Worm (Caenorhabditis elegans) whole organism, late embryonic: Measurements from ENCODE around the gene tsp-16.
A peak's percentile ranks its signal among the peaks of the same experiment; 100 is the strongest.

Source experiments
- K09A11.1 ChIP-seq: sonication (generic microtip); optimal IDR thresholded peaks from 2 replicates; lab custom pipeline; 2017; ENCODE audit warnings: antibody characterized with exemption, mild to moderate bottlenecking, missing genetic modification characterization, missing compliant biosample characterization; ENCODE audit not compliant: insufficient read depth
- Y22D7AL.16 ChIP-seq: sonication (generic microtip); optimal IDR thresholded peaks from 2 replicates; lab custom pipeline; 2016; ENCODE audit warnings: missing genetic modification characterization, missing compliant biosample characterization
- ama-1 ChIP-seq: fragments of 150-350 bp; optimal IDR thresholded peaks from 2 replicates; lab custom pipeline; 2014
- ceh-14 ChIP-seq: sonication (generic microtip); optimal IDR thresholded peaks from 2 replicates; lab custom pipeline; 2016; ENCODE audit warnings: missing genotype, missing genetic modification characterization, missing compliant biosample characterization
- ceh-18 ChIP-seq: sonication (generic microtip); optimal IDR thresholded peaks from 2 replicates; lab custom pipeline; 2016; ENCODE audit warnings: missing genetic modification characterization, missing compliant biosample characterization
- ceh-19 ChIP-seq: fragments of 200-800 bp; sonication (Bioruptor generic); optimal IDR thresholded peaks from 2 replicates; lab custom pipeline; 2018; ENCODE audit warnings: mild to moderate bottlenecking, missing genetic modification characterization, missing compliant biosample characterization
- ceh-24 ChIP-seq: sonication (generic microtip); optimal IDR thresholded peaks from 2 replicates; lab custom pipeline; 2016; ENCODE audit warnings: mild to moderate bottlenecking, missing genetic modification characterization, missing compliant biosample characterization
- ceh-31 ChIP-seq: sonication (generic microtip); optimal IDR thresholded peaks from 2 replicates; lab custom pipeline; 2016; ENCODE audit warnings: missing genetic modification characterization, missing compliant biosample characterization
- ceh-48 ChIP-seq: sonication (generic microtip); optimal IDR thresholded peaks from 2 replicates; lab custom pipeline; 2016; ENCODE audit warnings: missing genetic modification characterization, inconsistent platforms, missing compliant biosample characterization
- ceh-6 ChIP-seq: fragments of 200-800 bp; sonication (Bioruptor generic); optimal IDR thresholded peaks from 2 replicates; lab custom pipeline; 2018; ENCODE audit warnings: mild to moderate bottlenecking, missing genetic modification characterization, missing compliant biosample characterization
- ceh-9 ChIP-seq: sonication (generic microtip); optimal IDR thresholded peaks from 2 replicates; lab custom pipeline; 2016; ENCODE audit warnings: mild to moderate bottlenecking, missing genetic modification characterization, inconsistent platforms, missing compliant biosample characterization
- elt-2 ChIP-seq: sonication (generic microtip); optimal IDR thresholded peaks from 2 replicates; lab custom pipeline; 2016; ENCODE audit warnings: missing genetic modification reagents, missing genetic modification characterization, missing compliant biosample characterization
- elt-4 ChIP-seq: sonication (generic microtip); optimal IDR thresholded peaks from 2 replicates; lab custom pipeline; 2016; ENCODE audit warnings: missing genetic modification characterization, missing compliant biosample characterization
- fax-1 ChIP-seq: sonication (generic microtip); optimal IDR thresholded peaks from 2 replicates; lab custom pipeline; 2016; ENCODE audit warnings: missing genotype, missing genetic modification characterization, missing compliant biosample characterization
- fkh-10 ChIP-seq: fragments of 150-350 bp; optimal IDR thresholded peaks from 2 replicates; lab custom pipeline; 2014; ENCODE audit warnings: missing biosample characterization, missing genetic modification reagents, missing genetic modification characterization
- fkh-6 ChIP-seq: sonication (generic microtip); optimal IDR thresholded peaks from 2 replicates; lab custom pipeline; 2016; ENCODE audit warnings: missing genetic modification characterization, missing compliant biosample characterization
- hlh-13 ChIP-seq: fragments of 200-800 bp; sonication (Bioruptor generic); optimal IDR thresholded peaks from 2 replicates; lab custom pipeline; 2018; ENCODE audit warnings: mild to moderate bottlenecking, missing genetic modification characterization, missing compliant biosample characterization
- hlh-30 ChIP-seq: sonication (generic microtip); optimal IDR thresholded peaks from 2 replicates; lab custom pipeline; 2017; ENCODE audit warnings: antibody characterized with exemption, missing genetic modification characterization, missing compliant biosample characterization; ENCODE audit not compliant: insufficient read depth
- hlh-6 ChIP-seq: sonication (generic microtip); optimal IDR thresholded peaks from 2 replicates; lab custom pipeline; 2016; ENCODE audit warnings: missing genotype, missing genetic modification characterization, missing compliant biosample characterization
- hlh-8 ChIP-seq: sonication (generic microtip); optimal IDR thresholded peaks from 2 replicates; lab custom pipeline; 2016; ENCODE audit warnings: missing genotype, missing genetic modification characterization, missing compliant biosample characterization
- lim-6 ChIP-seq: sonication (generic microtip); optimal IDR thresholded peaks from 2 replicates; lab custom pipeline; 2016; ENCODE audit warnings: missing genetic modification characterization, missing compliant biosample characterization
- lin-11 ChIP-seq: fragments of 200-800 bp; sonication (Bioruptor generic); optimal IDR thresholded peaks from 2 replicates; lab custom pipeline; 2018; ENCODE audit warnings: mild to moderate bottlenecking, missing genetic modification characterization, missing compliant biosample characterization
- madf-2 ChIP-seq: sonication (generic microtip); optimal IDR thresholded peaks from 2 replicates; lab custom pipeline; 2017; ENCODE audit warnings: missing genetic modification characterization, missing compliant biosample characterization
- nfya-1 ChIP-seq: sonication (generic microtip); optimal IDR thresholded peaks from 2 replicates; lab custom pipeline; 2017; ENCODE audit warnings: missing genetic modification characterization, mild to moderate bottlenecking, missing compliant biosample characterization, antibody characterized with exemption, moderate library complexity
- nhr-232 ChIP-seq: sonication (generic microtip); optimal IDR thresholded peaks from 2 replicates; lab custom pipeline; 2016; ENCODE audit warnings: missing genetic modification characterization, missing compliant biosample characterization
- npax-4 ChIP-seq: sonication (generic microtip); optimal IDR thresholded peaks from 2 replicates; lab custom pipeline; 2016; ENCODE audit warnings: missing genetic modification characterization, missing compliant biosample characterization
- pag-3 ChIP-seq: sonication (generic microtip); optimal IDR thresholded peaks from 2 replicates; lab custom pipeline; 2016; ENCODE audit warnings: missing compliant biosample characterization, missing genetic modification characterization, borderline replicate concordance
- pat-9 ChIP-seq: fragments of 200-800 bp; sonication (Bioruptor generic); optimal IDR thresholded peaks from 2 replicates; lab custom pipeline; 2018; ENCODE audit warnings: mild to moderate bottlenecking, missing genetic modification characterization, moderate library complexity, missing compliant biosample characterization
- pha-2 ChIP-seq: sonication (generic microtip); optimal IDR thresholded peaks from 2 replicates; lab custom pipeline; 2017; ENCODE audit warnings: mild to moderate bottlenecking, missing genetic modification characterization, missing compliant biosample characterization
- ref-2 ChIP-seq: sonication (generic microtip); optimal IDR thresholded peaks from 2 replicates; lab custom pipeline; 2016; ENCODE audit warnings: missing genetic modification characterization, missing compliant biosample characterization
- sox-2 ChIP-seq: fragments of 200-800 bp; sonication (Bioruptor generic); IDR thresholded peaks from 2 replicates; pipeline ENCODE4 v1.3.6; 2022; ENCODE audit warnings: missing genetic modification reagents, missing genetic modification characterization, missing compliant biosample characterization
- tbx-2 ChIP-seq: sonication (generic microtip); optimal IDR thresholded peaks from 2 replicates; lab custom pipeline; 2016; ENCODE audit warnings: missing genetic modification characterization, missing compliant biosample characterization
- tbx-7 ChIP-seq: sonication (generic microtip); optimal IDR thresholded peaks from 2 replicates; lab custom pipeline; 2016; ENCODE audit warnings: missing genotype, missing genetic modification characterization, missing compliant biosample characterization
- unc-3 ChIP-seq, 2 experiments: fragments of 200-800 bp in 1 of 2; sonication (Bioruptor generic) in 1 of 2; sonication (generic microtip) in 1 of 2; conservative IDR thresholded peaks in 1 of 2; optimal IDR thresholded peaks in 1 of 2; 2 replicates each; pipeline versions ENCODE4 v1.3.6 to Lab custom; 2016 to 2022; ENCODE audit warnings: missing compliant biosample characterization in 2 of 2, missing genetic modification characterization in 2 of 2, missing genetic modification reagents in 1 of 2
- unc-42 ChIP-seq: sonication (generic microtip); optimal IDR thresholded peaks from 2 replicates; lab custom pipeline; 2016; ENCODE audit warnings: missing genotype, missing genetic modification characterization, missing compliant biosample characterization
- unc-86 ChIP-seq: sonication (generic microtip); optimal IDR thresholded peaks from 2 replicates; lab custom pipeline; 2016; ENCODE audit warnings: missing genetic modification characterization, missing compliant biosample characterization
- ztf-16 ChIP-seq: sonication (generic microtip); optimal IDR thresholded peaks from 2 replicates; lab custom pipeline; 2017; ENCODE audit warnings: missing genetic modification characterization, missing compliant biosample characterization

Gene tsp-16

ce11 chrX:6991427-6991826, 5.0 kb downstream of the tsp-16 start, which contains the start of gene ugt-57:
Gene ugt-57 (plus strand): TSS chrX:6991727.
- no peak for TF ChIP-seq pag-3 (tag; lab: Kevin White, UChicago)
- TF ChIP-seq madf-2 (tag; lab: Kevin White, UChicago): no peak
- no peak for TF ChIP-seq hlh-13 (GFP tag; lab: Kevin White, UChicago)
- no peak for TF ChIP-seq hlh-6 (tag; lab: Kevin White, UChicago)

ce11 chrX:6989342-6989741, 7.1 kb downstream of the tsp-16 start, which contains the start of gene F01E11.18:
Gene F01E11.18 (plus strand): TSS chrX:6989642.
- TF ChIP-seq ztf-16: no peak
- TF ChIP-seq ceh-9 (tag; lab: Kevin White, UChicago): no peak
- TF ChIP-seq ama-1 (lab: Kevin White, UChicago): no peak
- no peak for TF ChIP-seq elt-2 (tag; lab: Kevin White, UChicago)
- no peak for TF ChIP-seq madf-2 (tag; lab: Kevin White, UChicago)
- no peak for TF ChIP-seq ceh-14

DNA sequence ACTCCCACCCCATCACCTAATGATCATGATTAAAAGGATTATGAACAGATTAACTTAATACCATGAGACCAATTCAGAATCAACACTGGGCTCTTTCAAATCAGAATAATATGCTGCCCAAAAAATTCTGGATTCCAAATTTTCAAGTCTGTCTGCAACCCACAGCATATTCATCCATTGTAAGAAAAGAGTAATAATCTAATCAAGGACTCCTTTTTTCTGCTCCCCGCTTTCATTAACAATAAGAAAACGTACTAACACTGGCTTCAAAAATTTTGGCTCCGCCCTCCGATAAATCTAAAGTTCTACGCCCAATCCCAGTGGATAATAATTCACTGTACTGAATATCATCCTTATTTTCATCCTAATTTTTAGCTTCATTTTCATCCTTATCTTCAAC, 8.2 kb downstream of the tsp-16 start:
- TF ChIP-seq fkh-10 (GFP tag; lab: Kevin White, UChicago) (no peak), nhr-232 (no peak), pat-9 (tag; lab: Kevin White, UChicago) (no peak), tbx-7 (tag; lab: Kevin White, UChicago) (no peak), hlh-13 (GFP tag; lab: Kevin White, UChicago) (no peak), ceh-19 (GFP tag; lab: Kevin White, UChicago) (no peak), unc-3 (GFP tag; conservative IDR thresholded peaks at IDR 0.05; lab: Robert Waterston, UW) (no peak), unc-3 (tag; optimal IDR thresholded peaks at IDR 0.05; lab: Kevin White, UChicago) (no peak), ref-2 (tag; lab: Kevin White, UChicago) (no peak), Y22D7AL.16 (tag; lab: Kevin White, UChicago) (no peak), ceh-18 (no peak), fkh-6 (tag; lab: Kevin White, UChicago) (no peak), pha-2 (no peak), lin-11 (tag; lab: Kevin White, UChicago) (no peak), ceh-31 (tag; lab: Kevin White, UChicago) (no peak), hlh-8 (tag; lab: Kevin White, UChicago) (no peak)

- TF ChIP-seq tbx-2 (tag; lab: Kevin White, UChicago) (peak; percentile 15), ceh-24 (tag; lab: Kevin White, UChicago) (no peak), K09A11.1 (tag; lab: Kevin White, UChicago) (no peak), nfya-1 (tag; lab: Kevin White, UChicago) (peak; percentile 43), ceh-31 (tag; lab: Kevin White, UChicago) (peak; percentile 28), fkh-10 (GFP tag; lab: Kevin White, UChicago) (no peak), ceh-48 (tag; lab: Kevin White, UChicago) (peak; percentile 46), ceh-19 (GFP tag; lab: Kevin White, UChicago) (peak; percentile 33)
Observed at ce11 chrX:6971301-6971700, 25.1 kb downstream of the tsp-16 start.

- no peak for TF ChIP-seq ceh-48 (tag; lab: Kevin White, UChicago)
- TF ChIP-seq unc-42 (tag; lab: Kevin White, UChicago): peak; percentile 66
- no peak for TF ChIP-seq elt-4 (tag; lab: Kevin White, UChicago)
- no peak for TF ChIP-seq npax-4
- TF ChIP-seq, all 69 proteins: peak for 1
Observed at ce11 chrX:6970134-6970533, 26.3 kb downstream of the tsp-16 start.

DNA sequence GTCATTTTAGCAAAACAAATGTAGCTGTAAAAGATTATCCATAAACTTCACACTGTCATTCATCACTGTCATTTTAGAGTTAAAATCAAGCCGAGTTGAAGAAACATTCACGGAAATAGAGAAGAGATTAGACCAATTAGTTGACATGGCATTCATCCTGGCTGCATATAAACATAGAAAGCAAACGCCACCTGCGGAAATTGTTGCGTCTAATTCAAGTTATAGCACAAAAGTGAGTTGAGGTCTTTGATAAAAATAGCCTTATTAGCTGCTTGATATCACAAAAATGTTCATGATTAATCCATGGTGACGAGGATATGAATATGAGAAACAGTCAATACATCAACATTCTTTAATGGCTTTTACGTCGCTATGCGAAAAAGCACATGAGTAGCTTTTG, 27.9 kb downstream of the tsp-16 start:
- no peak for TF ChIP-seq unc-3 (GFP tag; conservative IDR thresholded peaks at IDR 0.05; lab: Robert Waterston, UW)
- no peak for TF ChIP-seq unc-3 (tag; optimal IDR thresholded peaks at IDR 0.05; lab: Kevin White, UChicago)
- TF ChIP-seq lin-11 (tag; lab: Kevin White, UChicago): no peak
- TF ChIP-seq ceh-19 (GFP tag; lab: Kevin White, UChicago): no peak
- TF ChIP-seq fax-1 (tag; lab: Kevin White, UChicago): no peak
- no peak for TF ChIP-seq hlh-30 (tag; lab: Kevin White, UChicago)
- TF ChIP-seq madf-2 (tag; lab: Kevin White, UChicago): no peak
- TF ChIP-seq ceh-14: no peak
- no peak for TF ChIP-seq sox-2 (GFP tag; lab: Robert Waterston, UW)
- no peak for TF ChIP-seq unc-86 (tag; lab: Kevin White, UChicago)
- no peak for TF ChIP-seq Y22D7AL.16 (tag; lab: Kevin White, UChicago)
- TF ChIP-seq lim-6 (tag; lab: Kevin White, UChicago): no peak
- no peak for TF ChIP-seq ceh-6 (GFP tag; lab: Kevin White, UChicago)
